Worm (Caenorhabditis elegans) whole organism, L4 larva: ENCODE results near the gene gana-1.

ENCODE experiments used
- D1046.2 ChIP-seq: fragments of 200-800 bp; sonication (Bioruptor generic); IDR thresholded peaks from 2 replicates; pipeline ENCODE4 v1.3.6; 2022; ENCODE audit warnings: missing genetic modification characterization, missing compliant biosample characterization
- F10B5.3 ChIP-seq: sonication (generic microtip); optimal IDR thresholded peaks from 2 replicates; lab custom pipeline; 2016; ENCODE audit warnings: mild to moderate bottlenecking, missing genetic modification characterization, missing compliant biosample characterization
- F37D6.2 ChIP-seq: sonication (generic microtip); optimal IDR thresholded peaks from 2 replicates; lab custom pipeline; 2016; ENCODE audit warnings: mild to moderate bottlenecking, missing genetic modification characterization, missing compliant biosample characterization
- F49E8.2 ChIP-seq: sonication (generic microtip); optimal IDR thresholded peaks from 2 replicates; lab custom pipeline; 2016; ENCODE audit warnings: missing compliant biosample characterization, mild to moderate bottlenecking, missing genetic modification characterization, borderline replicate concordance
- R02D3.7 ChIP-seq: fragments of 150-350 bp; sonication (generic microtip); optimal IDR thresholded peaks from 3 replicates; lab custom pipeline; 2014; ENCODE audit warnings: missing biosample characterization, missing genetic modification characterization
- T20F7.1 ChIP-seq: fragments of 200-800 bp; sonication (Bioruptor generic); optimal IDR thresholded peaks from 2 replicates; lab custom pipeline; 2018; ENCODE audit warnings: mild to moderate bottlenecking, missing genetic modification characterization, missing compliant biosample characterization
- Y48G9A.11 ChIP-seq: fragments of 200-800 bp; sonication (Bioruptor generic); IDR thresholded peaks from 2 replicates; pipeline ENCODE4 v1.3.6; 2022; ENCODE audit warnings: missing genetic modification reagents, missing genetic modification characterization, missing compliant biosample characterization
- Y75B8A.6 ChIP-seq: fragments of 200-800 bp; sonication (Bioruptor generic); IDR thresholded peaks from 2 replicates; pipeline ENCODE4 v1.3.6; 2022; ENCODE audit warnings: missing genetic modification reagents, missing genetic modification characterization, missing compliant biosample characterization
- aha-1 ChIP-seq: fragments of 150-350 bp; peaks from one replicate; lab custom pipeline; 2014; ENCODE audit warnings: missing biosample characterization, missing genetic modification characterization
- ama-1 ChIP-seq: fragments of 150-350 bp; optimal IDR thresholded peaks from 2 replicates; lab custom pipeline; 2014; ENCODE audit warnings: inconsistent platforms, mixed read lengths
- ceh-20 ChIP-seq: fragments of 200-800 bp; sonication (Bioruptor generic); IDR thresholded peaks from 2 replicates; pipeline ENCODE4 v1.3.6; 2022; ENCODE audit warnings: missing genetic modification reagents, missing genetic modification characterization, missing compliant biosample characterization
- ceh-28 ChIP-seq: fragments of 150-350 bp; optimal IDR thresholded peaks from 2 replicates; lab custom pipeline; 2014; ENCODE audit warnings: missing biosample characterization, missing genetic modification reagents, missing genetic modification characterization
- ceh-44 ChIP-seq: fragments of 200-800 bp; sonication (Bioruptor generic); IDR thresholded peaks from 2 replicates; pipeline ENCODE4 v1.3.6; 2022; ENCODE audit warnings: missing genetic modification reagents, missing genetic modification characterization, missing compliant biosample characterization
- ces-1 ChIP-seq: fragments of 150-350 bp; sonication (generic microtip); optimal IDR thresholded peaks from 4 replicates; lab custom pipeline; 2014; ENCODE audit warnings: missing biosample characterization, missing genetic modification reagents, missing genetic modification characterization
- ctbp-1 ChIP-seq: fragments of 200-800 bp; sonication (Bioruptor generic); IDR thresholded peaks from 2 replicates; pipeline ENCODE4 v1.3.6; 2022; ENCODE audit warnings: missing genetic modification reagents, missing genetic modification characterization, missing compliant biosample characterization
- daf-12 ChIP-seq: fragments of 150-350 bp; optimal IDR thresholded peaks from 2 replicates; lab custom pipeline; 2014; ENCODE audit warnings: missing biosample characterization, missing genetic modification reagents, missing genetic modification characterization
- daf-8 ChIP-seq: fragments of 200-800 bp; sonication (Bioruptor generic); IDR thresholded peaks from 2 replicates; pipeline ENCODE4 v1.3.6; 2022; ENCODE audit warnings: missing genetic modification characterization, missing compliant biosample characterization
- duxl-1 ChIP-seq: sonication (generic microtip); optimal IDR thresholded peaks from 2 replicates; lab custom pipeline; 2016; ENCODE audit warnings: mild to moderate bottlenecking, missing genetic modification characterization, moderate library complexity, missing compliant biosample characterization; ENCODE audit not compliant: poor library complexity
- egl-27 ChIP-seq: sonication (generic microtip); optimal IDR thresholded peaks from 3 replicates; lab custom pipeline; 2017; ENCODE audit warnings: missing biosample characterization, missing genetic modification reagents, missing genetic modification characterization
- fos-1 ChIP-seq: fragments of 150-350 bp; optimal IDR thresholded peaks from 2 replicates; lab custom pipeline; 2014; ENCODE audit warnings: missing biosample characterization, missing genetic modification characterization
- gei-8 ChIP-seq: fragments of 200-800 bp; sonication (Bioruptor generic); optimal IDR thresholded peaks from 2 replicates; lab custom pipeline; 2018; ENCODE audit warnings: mild to moderate bottlenecking, missing genetic modification characterization, missing compliant biosample characterization
- hif-1 ChIP-seq, 2 experiments: sonication (generic microtip); optimal IDR thresholded peaks; 2 replicates each; lab custom pipeline; 2016 to 2017; ENCODE audit warnings: missing compliant biosample characterization in 2 of 2, missing genetic modification characterization in 2 of 2, missing genetic modification reagents in 2 of 2, missing genotype in 2 of 2, mild to moderate bottlenecking in 1 of 2
- hmg-1.1 ChIP-seq: fragments of 200-800 bp; sonication (Bioruptor generic); IDR thresholded peaks from 2 replicates; pipeline ENCODE4 v1.3.6; 2022; ENCODE audit warnings: missing genetic modification reagents, missing genetic modification characterization, missing compliant biosample characterization
- lin-13 ChIP-seq: fragments of 150-350 bp; optimal IDR thresholded peaks from 2 replicates; lab custom pipeline; 2014; ENCODE audit warnings: missing biosample characterization, missing genetic modification reagents, missing genetic modification characterization
- lin-29 ChIP-seq: fragments of 200-800 bp; sonication (Bioruptor generic); IDR thresholded peaks from 2 replicates; pipeline ENCODE4 v1.3.6; 2022; ENCODE audit warnings: missing genetic modification reagents, missing genetic modification characterization, missing compliant biosample characterization
- lir-3 ChIP-seq: sonication (generic microtip); optimal IDR thresholded peaks from 2 replicates; lab custom pipeline; 2016; ENCODE audit warnings: mild to moderate bottlenecking, missing genetic modification characterization, missing compliant biosample characterization
- lsy-2 ChIP-seq, 2 experiments: fragments of 150-350 bp in 1 of 2; sonication (generic microtip) in 1 of 2; optimal IDR thresholded peaks; 2 replicates each; lab custom pipeline; 2014 to 2017; ENCODE audit warnings: missing biosample characterization in 2 of 2, missing genetic modification characterization in 2 of 2
- madf-9 ChIP-seq: fragments of 200-800 bp; sonication (Bioruptor generic); conservative IDR thresholded peaks from 2 replicates; pipeline ENCODE4 v1.3.6; 2022; ENCODE audit warnings: missing genetic modification reagents, missing genetic modification characterization, missing compliant biosample characterization
- mdt-29 ChIP-seq: fragments of 200-800 bp; sonication (Bioruptor generic); IDR thresholded peaks from 2 replicates; pipeline ENCODE4 v1.3.6; 2022; ENCODE audit warnings: missing genetic modification reagents, missing genetic modification characterization, missing compliant biosample characterization
- mes-2 ChIP-seq: sonication (generic microtip); optimal IDR thresholded peaks from 2 replicates; lab custom pipeline; 2016; ENCODE audit warnings: missing genotype, mild to moderate bottlenecking, missing genetic modification characterization, missing compliant biosample characterization; ENCODE audit not compliant: poor library complexity, severe bottlenecking
- mxl-2 ChIP-seq: fragments of 200-800 bp; sonication (Bioruptor generic); conservative IDR thresholded peaks from 2 replicates; pipeline ENCODE4 v1.3.6; 2022; ENCODE audit warnings: missing genetic modification reagents, missing genetic modification characterization, missing compliant biosample characterization
- mxl-3 ChIP-seq: fragments of 200-800 bp; sonication (Bioruptor generic); optimal IDR thresholded peaks from 2 replicates; lab custom pipeline; 2018; ENCODE audit warnings: mild to moderate bottlenecking, missing genetic modification characterization, missing compliant biosample characterization
- nhr-42 ChIP-seq: fragments of 200-800 bp; sonication (Bioruptor generic); IDR thresholded peaks from 2 replicates; pipeline ENCODE4 v1.3.6; 2022; ENCODE audit warnings: missing genetic modification characterization, missing compliant biosample characterization
- nhr-48 ChIP-seq: sonication (generic microtip); optimal IDR thresholded peaks from 2 replicates; lab custom pipeline; 2016; ENCODE audit warnings: mild to moderate bottlenecking, missing genetic modification characterization, missing compliant biosample characterization
- nhr-77 ChIP-seq: fragments of 150-350 bp; optimal IDR thresholded peaks from 2 replicates; lab custom pipeline; 2014; ENCODE audit warnings: missing biosample characterization, missing genetic modification characterization
- php-3 ChIP-seq: fragments of 200-800 bp; sonication (Bioruptor generic); IDR thresholded peaks from 2 replicates; pipeline ENCODE4 v1.3.6; 2022; ENCODE audit warnings: missing genetic modification reagents, missing genetic modification characterization, missing compliant biosample characterization
- rbr-2 ChIP-seq: sonication (generic microtip); optimal IDR thresholded peaks from 2 replicates; lab custom pipeline; 2016; ENCODE audit warnings: missing genotype, missing genetic modification characterization, missing compliant biosample characterization
- set-16 ChIP-seq: fragments of 200-800 bp; sonication (Bioruptor generic); IDR thresholded peaks from 2 replicates; pipeline ENCODE4 v1.3.6; 2022; ENCODE audit warnings: missing genetic modification reagents, missing genetic modification characterization, missing compliant biosample characterization
- skn-1 ChIP-seq: fragments of 150-350 bp; optimal IDR thresholded peaks from 2 replicates; lab custom pipeline; 2014; ENCODE audit warnings: missing biosample characterization, missing genetic modification characterization
- snpc-1.2 ChIP-seq: fragments of 200-800 bp; sonication (Bioruptor generic); IDR thresholded peaks from 2 replicates; pipeline ENCODE4 v1.3.6; 2022; ENCODE audit warnings: missing genetic modification reagents, missing genetic modification characterization, missing compliant biosample characterization
- spr-1 ChIP-seq: sonication (generic microtip); optimal IDR thresholded peaks from 2 replicates; lab custom pipeline; 2016; ENCODE audit warnings: mild to moderate bottlenecking, missing genetic modification characterization, missing compliant biosample characterization
- spr-3 ChIP-seq: fragments of 200-800 bp; sonication (Bioruptor generic); optimal IDR thresholded peaks from 2 replicates; lab custom pipeline; 2018; ENCODE audit warnings: mild to moderate bottlenecking, missing genetic modification characterization, missing compliant biosample characterization
- unc-39 ChIP-seq: sonication (generic microtip); optimal IDR thresholded peaks from 2 replicates; lab custom pipeline; 2017; ENCODE audit warnings: missing biosample characterization, missing genetic modification characterization
- unc-62 ChIP-seq, 3 experiments: fragments of 150-350 bp in 1 of 3; sonication (generic microtip); optimal IDR thresholded peaks in 2 of 3; peaks in 1 of 3; 1 replicate in 1 of 3; 2 replicates in 2 of 3; lab custom pipeline; 2014 to 2017; ENCODE audit warnings: missing biosample characterization in 3 of 3, missing genetic modification characterization in 3 of 3, missing genetic modification reagents in 3 of 3, missing genotype in 1 of 3
- zag-1 ChIP-seq: fragments of 150-350 bp; optimal IDR thresholded peaks from 2 replicates; lab custom pipeline; 2014; ENCODE audit warnings: missing biosample characterization, missing genetic modification characterization
- zip-11 ChIP-seq: fragments of 200-800 bp; sonication (Bioruptor generic); IDR thresholded peaks from 2 replicates; pipeline ENCODE4 v1.3.6; 2022; ENCODE audit warnings: missing genetic modification characterization, missing compliant biosample characterization
- ztf-11 ChIP-seq: fragments of 150-350 bp; optimal IDR thresholded peaks from 2 replicates; lab custom pipeline; 2014; ENCODE audit warnings: missing biosample characterization, missing genetic modification characterization

Gene gana-1

ce11 chrV:12086934-12087333, at the start of gene gana-1:
Gene gana-1 (plus strand): TSS chrV:12087234.
- TF ChIP-seq R02D3.7 (tag; lab: Kevin White, UChicago) (no peak), lir-3 (no peak), hif-1 (tag; optimal IDR thresholded peaks at IDR 0.05; lab: Kevin White, UChicago) (no peak), nhr-77 (tag; lab: Kevin White, UChicago) (no peak), zag-1 (tag; lab: Kevin White, UChicago) (no peak), lin-29 (GFP tag; lab: Robert Waterston, UW) (no peak), mxl-2 (no peak), T20F7.1 (GFP tag; lab: Kevin White, UChicago) (no peak), Y48G9A.11 (GFP tag; lab: Robert Waterston, UW) (no peak), duxl-1 (tag; lab: Kevin White, UChicago) (no peak)

DNA sequence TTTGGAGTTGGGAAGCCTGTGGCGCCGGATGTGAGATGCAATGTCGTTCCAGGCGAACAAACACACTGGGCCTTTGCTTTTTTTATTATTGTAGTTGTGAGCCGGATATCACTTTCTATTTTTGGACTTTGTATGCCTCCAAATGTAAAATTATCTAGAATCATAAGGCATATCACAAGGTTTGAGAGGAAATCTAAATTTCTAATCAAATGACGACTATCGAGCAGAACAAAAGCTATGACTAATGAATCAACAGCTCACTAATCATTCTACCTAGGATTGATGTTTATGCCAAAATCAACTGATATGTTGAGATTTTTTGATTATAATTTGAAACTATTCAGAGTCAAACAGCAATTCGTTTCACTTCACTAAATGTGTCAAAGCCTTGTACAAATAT, 49.1 kb upstream of the gana-1 start:
- peak in 1 of 2 experiments; percentile 64 for TF ChIP-seq unc-62 (GFP tag; optimal IDR thresholded peaks at IDR 0.05 in 1 of 2; lab: Kevin White, UChicago)
- no peak for TF ChIP-seq unc-62 (tag; optimal IDR thresholded peaks at IDR 0.05; lab: Kevin White, UChicago)
- TF ChIP-seq spr-1 (tag; lab: Kevin White, UChicago): no peak
- no peak for TF ChIP-seq unc-39 (tag; lab: Kevin White, UChicago)
- no peak for TF ChIP-seq daf-12 (tag; lab: Kevin White, UChicago)
- no peak for TF ChIP-seq ceh-28 (tag; lab: Kevin White, UChicago)
- TF ChIP-seq F10B5.3 (tag; lab: Kevin White, UChicago): no peak
- TF ChIP-seq Y48G9A.11 (GFP tag; lab: Robert Waterston, UW): no peak
- TF ChIP-seq mdt-29 (GFP tag; lab: Robert Waterston, UW): no peak

DNA sequence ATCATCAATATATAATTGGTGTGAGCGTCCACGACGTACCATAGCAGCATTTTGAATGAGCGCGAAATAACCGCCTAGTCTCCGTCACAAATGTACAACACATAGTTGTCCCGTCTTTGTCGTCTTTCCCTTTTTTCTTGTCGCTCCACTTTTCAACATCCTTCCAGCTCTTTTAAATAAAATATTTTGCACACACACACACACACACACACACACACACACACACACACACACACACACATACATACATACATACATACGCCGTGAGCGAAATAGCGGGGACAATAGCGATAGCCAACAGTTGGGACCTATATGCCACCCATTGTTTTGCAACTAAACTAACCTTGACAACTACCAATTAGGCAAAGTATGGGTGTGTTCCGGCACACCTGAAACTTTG, 48.7 kb upstream of the gana-1 start:
- TF ChIP-seq ztf-11 (tag; lab: Kevin White, UChicago) (no peak), snpc-1.2 (GFP tag; lab: Robert Waterston, UW) (no peak), Y75B8A.6 (GFP tag; lab: Robert Waterston, UW) (no peak), madf-9 (no peak), ces-1 (no peak), F37D6.2 (no peak), aha-1 (tag; lab: Kevin White, UChicago) (peak; percentile 63), lir-3 (no peak), lsy-2 (tag; optimal IDR thresholded peaks at IDR 0.05; lab: Kevin White, UChicago) (peak in 1 of 2 experiments; percentile 20), gei-8 (no peak), ceh-20 (no peak), mes-2 (tag; lab: Kevin White, UChicago) (peak; percentile 33), daf-8 (no peak)

DNA sequence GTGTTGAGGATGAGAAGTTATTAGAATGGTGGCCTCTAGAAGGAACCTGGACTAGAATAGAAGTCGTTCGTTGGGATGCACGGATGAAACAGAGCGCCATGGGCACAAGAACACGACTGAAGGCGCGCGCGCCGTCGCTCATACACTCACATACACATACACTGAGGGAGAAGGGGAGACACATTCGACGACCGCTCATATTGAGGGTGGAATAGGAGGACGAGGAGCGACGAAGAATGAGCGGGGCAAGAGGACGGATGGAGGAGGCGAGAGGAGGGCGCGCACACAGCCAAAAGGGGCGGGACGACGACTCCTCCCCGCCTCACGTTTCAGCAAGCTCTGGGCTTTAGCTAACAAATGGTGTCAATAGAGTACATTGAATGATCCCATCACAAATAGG, 48.3 kb upstream of the gana-1 start:
- TF ChIP-seq D1046.2: no peak
- TF ChIP-seq nhr-48 (tag; lab: Kevin White, UChicago): no peak
- TF ChIP-seq lin-13 (GFP tag; lab: Kevin White, UChicago): peak; percentile 30
- TF ChIP-seq daf-8: no peak
- no peak for TF ChIP-seq nhr-77 (tag; lab: Kevin White, UChicago)
- TF ChIP-seq fos-1 (tag; lab: Kevin White, UChicago): no peak
- no peak for TF ChIP-seq skn-1 (tag; lab: Kevin White, UChicago)
- TF ChIP-seq F49E8.2 (tag; lab: Kevin White, UChicago): no peak
- TF ChIP-seq hmg-1.1: peak; percentile 63
- TF ChIP-seq ceh-44 (GFP tag; lab: Robert Waterston, UW): 0 out of 2 replicates have a peak, but pooled peaks have one; percentile 2
- no peak for TF ChIP-seq R02D3.7 (tag; lab: Kevin White, UChicago)
- TF ChIP-seq nhr-42 (GFP tag; lab: Robert Waterston, UW): no peak
- peak; percentile 45 for TF ChIP-seq ama-1 (lab: Kevin White, UChicago)
- TF ChIP-seq zip-11: no peak
- TF ChIP-seq ctbp-1 (GFP tag; lab: Robert Waterston, UW): 0 out of 2 replicates have a peak, but pooled peaks have one; percentile 15
- no peak for TF ChIP-seq egl-27 (tag; lab: Kevin White, UChicago)
- no peak for TF ChIP-seq php-3 (GFP tag; lab: Robert Waterston, UW)
- no peak for TF ChIP-seq mxl-3 (GFP tag; lab: Kevin White, UChicago)
- no peak for TF ChIP-seq spr-3
- TF ChIP-seq set-16: peak; percentile 88
- no peak for TF ChIP-seq mxl-2
- TF ChIP-seq rbr-2 (tag; lab: Kevin White, UChicago): peak; percentile 34
